Worm (Caenorhabditis elegans) whole organism, early embryonic: Measurements from ENCODE around the gene ZK637.14.

Experiments used
- B0310.2 ChIP-seq: sonication (generic microtip); optimal IDR thresholded peaks from 2 replicates; lab custom pipeline; 2016; ENCODE audit warnings: mild to moderate bottlenecking, missing genetic modification characterization, missing compliant biosample characterization
- F13C5.2 ChIP-seq: sonication (generic microtip); optimal IDR thresholded peaks from 2 replicates; lab custom pipeline; 2017; ENCODE audit warnings: mild to moderate bottlenecking, missing genetic modification characterization, inconsistent platforms, missing compliant biosample characterization
- aly-1 ChIP-seq: sonication (generic microtip); optimal IDR thresholded peaks from 2 replicates; lab custom pipeline; 2016; ENCODE audit warnings: missing genetic modification characterization, missing compliant biosample characterization
- ama-1 ChIP-seq: fragments of 150-350 bp; optimal IDR thresholded peaks from 2 replicates; lab custom pipeline; 2014
- ceh-13 ChIP-seq: fragments of 200-800 bp; sonication (Bioruptor generic); optimal IDR thresholded peaks from 2 replicates; lab custom pipeline; 2018; ENCODE audit warnings: mild to moderate bottlenecking, missing genetic modification characterization, missing compliant biosample characterization
- ceh-36 ChIP-seq: sonication (generic microtip); optimal IDR thresholded peaks from 2 replicates; lab custom pipeline; 2016; ENCODE audit warnings: missing genetic modification characterization, inconsistent platforms, missing compliant biosample characterization
- ets-7 ChIP-seq: sonication (generic microtip); optimal IDR thresholded peaks from 2 replicates; lab custom pipeline; 2016; ENCODE audit warnings: missing genotype, missing genetic modification characterization, missing compliant biosample characterization
- flt-1 ChIP-seq: fragments of 200-800 bp; sonication (Bioruptor generic); IDR thresholded peaks from 2 replicates; pipeline ENCODE4 v1.3.6; 2022; ENCODE audit warnings: missing genetic modification characterization, missing compliant biosample characterization
- hmbx-1 ChIP-seq: sonication (generic microtip); optimal IDR thresholded peaks from 2 replicates; lab custom pipeline; 2016; ENCODE audit warnings: mild to moderate bottlenecking, missing genetic modification characterization, missing compliant biosample characterization
- hmg-4 ChIP-seq: fragments of 200-800 bp; sonication (Bioruptor generic); optimal IDR thresholded peaks from 2 replicates; lab custom pipeline; 2018; ENCODE audit warnings: mild to moderate bottlenecking, missing genetic modification characterization, missing compliant biosample characterization
- hnd-1 ChIP-seq: sonication (generic microtip); optimal IDR thresholded peaks from 2 replicates; lab custom pipeline; 2016; ENCODE audit warnings: missing genetic modification characterization, missing compliant biosample characterization
- pes-1 ChIP-seq: fragments of 200-800 bp; sonication (Bioruptor generic); IDR thresholded peaks from 2 replicates; pipeline ENCODE4 v1.3.6; 2022; ENCODE audit warnings: missing genetic modification reagents, missing genetic modification characterization, missing compliant biosample characterization
- scrt-1 ChIP-seq: fragments of 200-800 bp; sonication (Bioruptor generic); IDR thresholded peaks from 2 replicates; pipeline ENCODE4 v1.3.6; 2022; ENCODE audit warnings: missing genetic modification characterization, missing compliant biosample characterization
- sea-1 ChIP-seq: fragments of 200-800 bp; sonication (Bioruptor generic); conservative IDR thresholded peaks from 2 replicates; pipeline ENCODE4 v1.3.6; 2022; ENCODE audit warnings: missing genetic modification characterization, missing compliant biosample characterization
- tbx-11 ChIP-seq: fragments of 200-800 bp; sonication (Bioruptor generic); IDR thresholded peaks from 2 replicates; pipeline ENCODE4 v1.3.6; 2022; ENCODE audit warnings: missing genetic modification characterization, missing compliant biosample characterization
- tbx-37 ChIP-seq: fragments of 200-800 bp; sonication (Bioruptor generic); conservative IDR thresholded peaks from 2 replicates; pipeline ENCODE4 v1.3.6; 2022; ENCODE audit warnings: missing genetic modification reagents, missing genetic modification characterization, missing compliant biosample characterization
- tra-4 ChIP-seq: sonication (generic microtip); optimal IDR thresholded peaks from 2 replicates; lab custom pipeline; 2017; ENCODE audit warnings: missing genetic modification characterization, missing compliant biosample characterization

Gene ZK637.14

ce11 chrIII:8899767-8900166 lies 10.8 kb upstream of the ZK637.14 start:
- TF ChIP-seq tra-4 (tag; lab: Kevin White, UChicago) (no peak), hmg-4 (GFP tag; lab: Kevin White, UChicago) (no peak)

- TF ChIP-seq B0310.2 (tag; lab: Kevin White, UChicago): no peak
- TF ChIP-seq hnd-1 (tag; lab: Kevin White, UChicago): no peak
- TF ChIP-seq tra-4 (tag; lab: Kevin White, UChicago): no peak
- no peak for TF ChIP-seq tbx-11 (GFP tag; lab: Robert Waterston, UW)
- TF ChIP-seq ama-1 (lab: Kevin White, UChicago): no peak
- TF ChIP-seq tbx-37: no peak
- no peak; the same call in 1 of the 2 replicates for TF ChIP-seq sea-1
- no peak for TF ChIP-seq hmbx-1 (tag; lab: Kevin White, UChicago)
- TF ChIP-seq ceh-36: no peak
- no peak for TF ChIP-seq ets-7
- no peak for TF ChIP-seq F13C5.2 (tag; lab: Kevin White, UChicago)
- TF ChIP-seq hmg-4 (GFP tag; lab: Kevin White, UChicago): no peak
- TF ChIP-seq pes-1 (GFP tag; lab: Robert Waterston, UW): no peak; the same call in 1 of the 2 replicates
- TF ChIP-seq ceh-13: no peak
- TF ChIP-seq aly-1 (tag; lab: Kevin White, UChicago): no peak
- TF ChIP-seq scrt-1 (GFP tag; lab: Robert Waterston, UW): no peak
- no peak for TF ChIP-seq flt-1 (GFP tag; lab: Robert Waterston, UW)
Measured at ce11 chrIII:8894782-8895181, 5.8 kb upstream of the ZK637.14 start, which contains the start of gene asna-1. Gene asna-1, plus strand, starts transcription at chrIII:8895082.

- TF ChIP-seq ceh-36: no peak
- no peak for TF ChIP-seq scrt-1 (GFP tag; lab: Robert Waterston, UW)
- TF ChIP-seq ama-1 (lab: Kevin White, UChicago): no peak
- TF ChIP-seq hmg-4 (GFP tag; lab: Kevin White, UChicago): no peak
- no peak for TF ChIP-seq tra-4 (tag; lab: Kevin White, UChicago)
- no peak for TF ChIP-seq tbx-11 (GFP tag; lab: Robert Waterston, UW)
- TF ChIP-seq ceh-13: no peak
- TF ChIP-seq aly-1 (tag; lab: Kevin White, UChicago): no peak
- TF ChIP-seq hmbx-1 (tag; lab: Kevin White, UChicago): no peak
- TF ChIP-seq hnd-1 (tag; lab: Kevin White, UChicago): no peak
- no peak for TF ChIP-seq flt-1 (GFP tag; lab: Robert Waterston, UW)
- TF ChIP-seq F13C5.2 (tag; lab: Kevin White, UChicago): no peak
- TF ChIP-seq sea-1: no peak
- TF ChIP-seq pes-1 (GFP tag; lab: Robert Waterston, UW): no peak
- no peak for TF ChIP-seq B0310.2 (tag; lab: Kevin White, UChicago)
- no peak for TF ChIP-seq tbx-37
- no peak for TF ChIP-seq ets-7
Measured at ce11 chrIII:8893464-8893863, 4.5 kb upstream of the ZK637.14 start, which contains the start of gene ZK637.4. Gene ZK637.4, plus strand, starts transcription at chrIII:8893764.

- TF ChIP-seq tra-4 (tag; lab: Kevin White, UChicago): no peak
- no peak for TF ChIP-seq tbx-37
- no peak for TF ChIP-seq ceh-36
- no peak for TF ChIP-seq B0310.2 (tag; lab: Kevin White, UChicago)
- TF ChIP-seq ets-7: no peak
- no peak for TF ChIP-seq flt-1 (GFP tag; lab: Robert Waterston, UW)
- TF ChIP-seq aly-1 (tag; lab: Kevin White, UChicago): no peak
- no peak for TF ChIP-seq hnd-1 (tag; lab: Kevin White, UChicago)
- TF ChIP-seq hmbx-1 (tag; lab: Kevin White, UChicago): no peak
- TF ChIP-seq hmg-4 (GFP tag; lab: Kevin White, UChicago): no peak
- no peak for TF ChIP-seq tbx-11 (GFP tag; lab: Robert Waterston, UW)
Measured at ce11 chrIII:8889931-8890330, 975 bp upstream of the ZK637.14 start, which contains the start of gene lnkn-1. Gene lnkn-1, plus strand, starts transcription at chrIII:8890231.

- TF ChIP-seq B0310.2 (tag; lab: Kevin White, UChicago): no peak
- peak; percentile 57; the same call in 1 of the 2 replicates for TF ChIP-seq scrt-1 (GFP tag; lab: Robert Waterston, UW)
- no peak for TF ChIP-seq sea-1
- 0 out of 2 replicates have a peak, but pooled peaks have one; percentile 33 for TF ChIP-seq flt-1 (GFP tag; lab: Robert Waterston, UW)
- TF ChIP-seq hnd-1 (tag; lab: Kevin White, UChicago): no peak
- TF ChIP-seq hmg-4 (GFP tag; lab: Kevin White, UChicago): no peak
- TF ChIP-seq ceh-36: peak; percentile 12
- no peak for TF ChIP-seq hmbx-1 (tag; lab: Kevin White, UChicago)
- no peak; the same call in 1 of the 2 replicates for TF ChIP-seq tbx-37
- no peak for TF ChIP-seq ceh-13
- TF ChIP-seq ets-7: no peak
- no peak for TF ChIP-seq ama-1 (lab: Kevin White, UChicago)
- TF ChIP-seq aly-1 (tag; lab: Kevin White, UChicago): no peak
- peak; percentile 79 for TF ChIP-seq F13C5.2 (tag; lab: Kevin White, UChicago)
- TF ChIP-seq tbx-11 (GFP tag; lab: Robert Waterston, UW): 0 out of 2 replicates have a peak, but pooled peaks have one; percentile 12
- TF ChIP-seq tra-4 (tag; lab: Kevin White, UChicago): no peak
- TF ChIP-seq pes-1 (GFP tag; lab: Robert Waterston, UW): peak; percentile 67
Measured at ce11 chrIII:8887184-8887801, 1.7 kb downstream of the ZK637.14 start, which contains the start of gene famh-136. Gene famh-136, plus strand, starts transcription at chrIII:8887751.

- TF ChIP-seq tra-4 (tag; lab: Kevin White, UChicago) (no peak), hmbx-1 (tag; lab: Kevin White, UChicago) (no peak), flt-1 (GFP tag; lab: Robert Waterston, UW) (no peak), ceh-36 (no peak), hnd-1 (tag; lab: Kevin White, UChicago) (no peak), sea-1 (no peak), ama-1 (lab: Kevin White, UChicago) (no peak), aly-1 (tag; lab: Kevin White, UChicago) (no peak)
Measured at ce11 chrIII:8886309-8886708, 2.6 kb downstream of the ZK637.14 start.

ce11 chrIII:8885150-8885549 lies 3.8 kb downstream of the ZK637.14 start, which contains the start of gene svop-1:
Gene svop-1, minus strand, starts transcription at chrIII:8885488.
- TF ChIP-seq hmbx-1 (tag; lab: Kevin White, UChicago) (no peak), tbx-11 (GFP tag; lab: Robert Waterston, UW) (no peak), scrt-1 (GFP tag; lab: Robert Waterston, UW) (no peak), ets-7 (no peak), hnd-1 (tag; lab: Kevin White, UChicago) (no peak), sea-1 (no peak), ceh-36 (no peak), ama-1 (lab: Kevin White, UChicago) (no peak), ceh-13 (no peak), pes-1 (GFP tag; lab: Robert Waterston, UW) (no peak), flt-1 (GFP tag; lab: Robert Waterston, UW) (no peak)
